Worm (Caenorhabditis elegans): ENCODE data around the gene R07G3.8.

ce11 chrII:7598702-7599314 lies 21.5 kb downstream of the R07G3.8 start, which contains the start of gene pgam-5:
- TF ChIP-seq syd-9 (tag; optimal IDR thresholded peaks at IDR 0.05) (no peak), eyg-1 (tag; optimal IDR thresholded peaks at IDR 0.05) (no peak), unc-86 (tag; optimal IDR thresholded peaks at IDR 0.05) (no peak), pqm-1 (tag; optimal IDR thresholded peaks at IDR 0.05) (no peak), ceh-34 (tag; optimal IDR thresholded peaks at IDR 0.05) (no peak), pat-9 (tag; optimal IDR thresholded peaks at IDR 0.05) (no peak), unc-55 (GFP tag; optimal IDR thresholded peaks at IDR 0.05) (no peak), dve-1 (tag; optimal IDR thresholded peaks at IDR 0.05) (no peak), nhr-232 (tag; optimal IDR thresholded peaks at IDR 0.05) (no peak), nhr-11 (tag; optimal IDR thresholded peaks at IDR 0.05) (no peak)
